Fruit fly (Drosophila melanogaster) whole organism, embryonic: ENCODE results near the gene SkpC.

ENCODE experiments used
- Abd-B ChIP-seq: fragments of 200-800 bp; sonication (Bioruptor generic); optimal IDR thresholded peaks from 2 replicates; lab custom pipeline; 2018; ENCODE audit warnings: missing biosample characterization, mild to moderate bottlenecking, missing genetic modification characterization, moderate library complexity
- B-H1 ChIP-seq: fragments of 200-800 bp; sonication (Bioruptor generic); IDR thresholded peaks from 3 replicates; pipeline ENCODE4 v1.3.6; 2022; ENCODE audit warnings: missing biosample characterization, missing genetic modification characterization
- CG10147 ChIP-seq: fragments of 200-800 bp; sonication (Bioruptor generic); optimal IDR thresholded peaks from 2 replicates; lab custom pipeline; 2019; ENCODE audit warnings: missing biosample characterization, mild to moderate bottlenecking, missing genetic modification characterization, moderate library complexity
- CG12299 ChIP-seq: fragments of 200-800 bp; sonication (Bioruptor generic); optimal IDR thresholded peaks from 2 replicates; lab custom pipeline; 2018; ENCODE audit warnings: missing biosample characterization, mild to moderate bottlenecking, missing genetic modification characterization
- CG17186 ChIP-seq: fragments of 200-800 bp; sonication (Bioruptor generic); optimal IDR thresholded peaks from 3 replicates; lab custom pipeline; 2017; ENCODE audit warnings: missing biosample characterization, missing genetic modification reagents, missing genetic modification characterization
- CG17568 ChIP-seq: fragments of 200-800 bp; sonication (Bioruptor generic); optimal IDR thresholded peaks from 2 replicates; lab custom pipeline; 2018; ENCODE audit warnings: missing biosample characterization, mild to moderate bottlenecking, missing genetic modification characterization, moderate library complexity
- CG2712 ChIP-seq: fragments of 200-800 bp; optimal IDR thresholded peaks from 3 replicates; lab custom pipeline; 2019; ENCODE audit warnings: missing biosample characterization, mild to moderate bottlenecking, missing genetic modification characterization, moderate library complexity
- CG31365 ChIP-seq: fragments of 200-800 bp; sonication (Bioruptor generic); optimal IDR thresholded peaks from 2 replicates; lab custom pipeline; 2018; ENCODE audit warnings: missing biosample characterization, mild to moderate bottlenecking, missing genetic modification characterization
- CG3726 ChIP-seq: fragments of 200-800 bp; sonication (Bioruptor generic); IDR thresholded peaks from 3 replicates; pipeline ENCODE4, ENCODE4 v1.3.6; 2022; ENCODE audit warnings: missing biosample characterization, missing genetic modification characterization
- CG43689 ChIP-seq: fragments of 200-800 bp; sonication (Bioruptor generic); IDR thresholded peaks from 2 replicates; pipeline ENCODE4 v1.3.6; 2022; ENCODE audit warnings: missing biosample characterization, missing genetic modification characterization
- CG4617 ChIP-seq: fragments of 200-800 bp; sonication (Bioruptor generic); optimal IDR thresholded peaks from 3 replicates; lab custom pipeline; 2016; ENCODE audit warnings: missing biosample characterization, missing genetic modification characterization, borderline replicate concordance
- CG6689 ChIP-seq: fragments of 200-800 bp; sonication (Bioruptor generic); IDR thresholded peaks from 2 replicates; pipeline ENCODE4 v1.3.6; 2022; ENCODE audit warnings: missing biosample characterization, missing genetic modification characterization
- CG8281 ChIP-seq: fragments of 200-800 bp; sonication (Bioruptor generic); optimal IDR thresholded peaks from 2 replicates; lab custom pipeline; 2018; ENCODE audit warnings: missing biosample characterization, mild to moderate bottlenecking, missing genetic modification characterization, moderate library complexity
- CG9727 ChIP-seq: fragments of 200-800 bp; sonication (Bioruptor generic); optimal IDR thresholded peaks from 3 replicates; lab custom pipeline; 2017; ENCODE audit warnings: missing biosample characterization, mild to moderate bottlenecking, missing genetic modification characterization
- CkIIα-i1 ChIP-seq: fragments of 200-800 bp; sonication (Bioruptor generic); IDR thresholded peaks from 2 replicates; pipeline ENCODE4 v1.3.6; 2022; ENCODE audit warnings: missing biosample characterization, missing genetic modification characterization
- Dll ChIP-seq: fragments of 200-800 bp; sonication (Bioruptor generic); IDR thresholded peaks from 4 replicates; pipeline ENCODE4 v1.3.6; 2022; ENCODE audit warnings: missing biosample characterization, missing genetic modification characterization; ENCODE audit not compliant: partially characterized antibody
- Elba2 ChIP-seq: fragments of 200-800 bp; sonication (Bioruptor generic); optimal IDR thresholded peaks from 3 replicates; lab custom pipeline; 2016; ENCODE audit warnings: missing biosample characterization, missing genetic modification characterization
- Gug ChIP-seq: fragments of 200-800 bp; sonication (Bioruptor generic); IDR thresholded peaks from 4 replicates; pipeline ENCODE4 v1.3.6; 2022; ENCODE audit warnings: missing biosample characterization, missing genetic modification characterization
- Hr3 ChIP-seq: fragments of 200-800 bp; sonication (Bioruptor generic); optimal IDR thresholded peaks from 3 replicates; lab custom pipeline; 2016; ENCODE audit warnings: missing biosample characterization, missing genetic modification characterization
- Nf-YC ChIP-seq: fragments of 200-800 bp; optimal IDR thresholded peaks from 3 replicates; lab custom pipeline; 2019; ENCODE audit warnings: missing biosample characterization, mild to moderate bottlenecking, missing genetic modification characterization, moderate library complexity
- NfI ChIP-seq: fragments of 200-800 bp; sonication (Bioruptor generic); optimal IDR thresholded peaks from 3 replicates; lab custom pipeline; 2018; ENCODE audit warnings: missing biosample characterization, mild to moderate bottlenecking, missing genetic modification characterization, moderate library complexity
- Ravus ChIP-seq: fragments of 200-800 bp; sonication (Bioruptor generic); IDR thresholded peaks from 2 replicates; pipeline ENCODE4 v1.3.6; 2022; ENCODE audit warnings: missing biosample characterization, missing genetic modification characterization
- Rfx ChIP-seq: fragments of 200-800 bp; sonication (Bioruptor generic); IDR thresholded peaks from 2 replicates; pipeline ENCODE4 v1.3.6; 2022; ENCODE audit warnings: missing biosample characterization, missing genetic modification characterization
- Scr ChIP-seq: fragments of 200-800 bp; sonication (Bioruptor generic); IDR thresholded peaks from 2 replicates; pipeline ENCODE4 v1.3.6; 2022; ENCODE audit warnings: missing biosample characterization, missing genetic modification characterization; ENCODE audit not compliant: partially characterized antibody
- Trl ChIP-seq, 3 experiments: fragments of >200 bp in 2 of 3; fragments of 200-800 bp in 1 of 3; sonication (Bioruptor generic) in 1 of 3; optimal IDR thresholded peaks; 2 replicates in 1 of 3; 3 replicates in 2 of 3; lab custom pipeline; 2016 to 2017; ENCODE audit warnings: missing biosample characterization in 1 of 3, missing genetic modification characterization in 1 of 3
- Xbp1 ChIP-seq: fragments of 200-800 bp; sonication (Bioruptor generic); optimal IDR thresholded peaks from 3 replicates; lab custom pipeline; 2016; ENCODE audit warnings: missing biosample characterization, mild to moderate bottlenecking, missing genetic modification characterization
- YL-1 ChIP-seq: fragments of 200-800 bp; sonication (Bioruptor generic); optimal IDR thresholded peaks from 3 replicates; lab custom pipeline; 2017; ENCODE audit warnings: missing biosample characterization, mild to moderate bottlenecking, missing genetic modification characterization
- bcd ChIP-seq: fragments of 200-800 bp; sonication (Bioruptor generic); optimal IDR thresholded peaks from 2 replicates; lab custom pipeline; 2017; ENCODE audit warnings: missing biosample characterization, mild to moderate bottlenecking, missing genetic modification characterization
- cas ChIP-seq: fragments of 200-800 bp; sonication (Bioruptor generic); IDR thresholded peaks from 2 replicates; pipeline ENCODE4 v1.3.6; 2022; ENCODE audit warnings: missing biosample characterization, missing genetic modification characterization
- cato ChIP-seq: fragments of 200-800 bp; sonication (Bioruptor generic); optimal IDR thresholded peaks from 2 replicates; lab custom pipeline; 2016; ENCODE audit warnings: missing biosample characterization, missing genetic modification characterization, borderline replicate concordance
- crc ChIP-seq: fragments of 200-800 bp; sonication (Bioruptor generic); optimal IDR thresholded peaks from 2 replicates; lab custom pipeline; 2016; ENCODE audit warnings: missing biosample characterization, missing genetic modification characterization
- dm ChIP-seq: fragments of 200-800 bp; sonication (Bioruptor generic); optimal IDR thresholded peaks from 3 replicates; lab custom pipeline; 2016; ENCODE audit warnings: missing biosample characterization, missing genetic modification characterization
- gt ChIP-seq: fragments of 200-800 bp; sonication (Bioruptor generic); IDR thresholded peaks from 2 replicates; pipeline ENCODE4 v1.3.6; 2022; ENCODE audit warnings: missing biosample characterization, missing genetic modification characterization
- hb ChIP-seq: fragments of 200-800 bp; sonication (Bioruptor generic); IDR thresholded peaks from 3 replicates; pipeline ENCODE4 v1.3.6; 2022; ENCODE audit warnings: missing biosample characterization, missing genetic modification characterization; ENCODE audit not compliant: partially characterized antibody
- ind ChIP-seq: fragments of 200-800 bp; sonication (Bioruptor generic); optimal IDR thresholded peaks from 3 replicates; lab custom pipeline; 2016; ENCODE audit warnings: missing biosample characterization, missing genetic modification characterization
- jumu ChIP-seq: fragments of 200-800 bp; sonication (Bioruptor generic); optimal IDR thresholded peaks from 3 replicates; lab custom pipeline; 2016; ENCODE audit warnings: missing biosample characterization, missing genetic modification characterization
- mirr ChIP-seq: fragments of 200-800 bp; sonication (Bioruptor generic); optimal IDR thresholded peaks from 3 replicates; lab custom pipeline; 2018; ENCODE audit warnings: missing biosample characterization, mild to moderate bottlenecking, missing genetic modification characterization
- nau ChIP-seq: fragments of 200-800 bp; sonication (Bioruptor generic); optimal IDR thresholded peaks from 3 replicates; lab custom pipeline; 2017; ENCODE audit warnings: missing biosample characterization, mild to moderate bottlenecking, missing genetic modification characterization, missing genetic modification reagents
- org-1 ChIP-seq: fragments of 200-800 bp; sonication (Bioruptor generic); optimal IDR thresholded peaks from 2 replicates; lab custom pipeline; 2017; ENCODE audit warnings: missing biosample characterization, missing genetic modification characterization
- pan ChIP-seq, 4 experiments: fragments of >200 bp in 3 of 4; fragments of 200-800 bp in 1 of 4; sonication (Bioruptor generic) in 1 of 4; optimal IDR thresholded peaks in 3 of 4; IDR thresholded peaks in 1 of 4; 2 replicates each; pipeline versions ENCODE4 v1.3.6 to Lab custom; 2017 to 2022; ENCODE audit warnings: missing biosample characterization in 2 of 4, missing genetic modification characterization in 2 of 4, mixed read lengths in 1 of 4
- pfk ChIP-seq: fragments of 200-800 bp; sonication (Bioruptor generic); optimal IDR thresholded peaks from 2 replicates; lab custom pipeline; 2018; ENCODE audit warnings: missing biosample characterization, mild to moderate bottlenecking, missing genetic modification characterization, moderate library complexity
- pros ChIP-seq: fragments of 200-800 bp; sonication (Bioruptor generic); optimal IDR thresholded peaks from 3 replicates; lab custom pipeline; 2019; ENCODE audit warnings: missing biosample characterization, mild to moderate bottlenecking, missing genetic modification characterization, moderate library complexity
- ro ChIP-seq: fragments of 200-800 bp; sonication (Bioruptor generic); IDR thresholded peaks from 2 replicates; pipeline ENCODE4 v1.3.6; 2022; ENCODE audit warnings: missing biosample characterization, missing genetic modification characterization
- slbo ChIP-seq: fragments of 200-800 bp; sonication (Bioruptor generic); IDR thresholded peaks from 2 replicates; pipeline ENCODE4 v1.3.6; 2022; ENCODE audit warnings: missing biosample characterization, missing genetic modification characterization
- sob ChIP-seq: fragments of 200-800 bp; sonication (Bioruptor generic); IDR thresholded peaks from 2 replicates; pipeline ENCODE4 v1.3.6; 2022; ENCODE audit warnings: missing biosample characterization, missing genetic modification characterization
- sqz ChIP-seq: fragments of 200-800 bp; sonication (Bioruptor generic); optimal IDR thresholded peaks from 3 replicates; lab custom pipeline; 2018; ENCODE audit warnings: missing biosample characterization, mild to moderate bottlenecking, missing genetic modification characterization
- ssp ChIP-seq: fragments of 200-800 bp; sonication (Bioruptor generic); IDR thresholded peaks from 2 replicates; pipeline ENCODE4 v1.3.6; 2022; ENCODE audit warnings: missing biosample characterization, missing genetic modification characterization
- stwl ChIP-seq: fragments of 200-800 bp; sonication (Bioruptor generic); optimal IDR thresholded peaks from 3 replicates; lab custom pipeline; 2018; ENCODE audit warnings: missing biosample characterization, mild to moderate bottlenecking, missing genetic modification characterization, moderate library complexity
- ttk ChIP-seq: fragments of 200-800 bp; sonication (Bioruptor generic); IDR thresholded peaks from 2 replicates; pipeline ENCODE4 v2.1.2; 2022; ENCODE audit warnings: missing biosample characterization, missing genetic modification characterization

The SkpC gene

dm6 chrX:19769821-19770519, 45.9 kb upstream of the SkpC start (continued):
- peak; percentile 28 for TF ChIP-seq sqz (GFP tag; lab: Kevin White, UChicago)
- no peak for TF ChIP-seq Trl (optimal IDR thresholded peaks at IDR 0.05; lab: Kevin White, UChicago)
- peak; percentile 37 for TF ChIP-seq Trl (GFP tag; optimal IDR thresholded peaks at IDR 0.05; lab: Kevin White, UChicago)
- TF ChIP-seq NfI (GFP tag; lab: Kevin White, UChicago): no peak
- peak; percentile 31; the same call in 1 of the 2 replicates for TF ChIP-seq slbo (GFP tag; lab: Robert Waterston, UW)
- no peak for TF ChIP-seq dm (GFP tag; lab: Kevin White, UChicago)
- TF ChIP-seq CG10147 (GFP tag; lab: Kevin White, UChicago): no peak
- no peak for TF ChIP-seq Abd-B (GFP tag; lab: Kevin White, UChicago)
- peak; percentile 26 for TF ChIP-seq org-1 (GFP tag; lab: Kevin White, UChicago)
- TF ChIP-seq Xbp1 (GFP tag; lab: Kevin White, UChicago): peak; percentile 8
- no peak for TF ChIP-seq mirr (GFP tag; lab: Kevin White, UChicago)
- no peak for TF ChIP-seq jumu
- no peak for TF ChIP-seq gt
- no peak for TF ChIP-seq Dll (GFP tag; lab: Robert Waterston, UW)
- no peak for TF ChIP-seq sob
- no peak for TF ChIP-seq pfk (GFP tag; lab: Kevin White, UChicago)
- TF ChIP-seq Ravus: no peak
- no peak for TF ChIP-seq crc
- TF ChIP-seq CG17568 (GFP tag; lab: Kevin White, UChicago): no peak
- TF ChIP-seq B-H1 (GFP tag; lab: Robert Waterston, UW): no peak
- no peak for TF ChIP-seq CG8281 (tag; lab: Kevin White, UChicago)
- TF ChIP-seq YL-1 (GFP tag; lab: Kevin White, UChicago): no peak
- TF ChIP-seq cas: no peak
- TF ChIP-seq Rfx (GFP tag; lab: Robert Waterston, UW): no peak
- TF ChIP-seq bcd (GFP tag; lab: Kevin White, UChicago): peak; percentile 13
- no peak for TF ChIP-seq Scr (GFP tag; lab: Robert Waterston, UW)
- TF ChIP-seq Nf-YC (tag; lab: Kevin White, UChicago): no peak
- no peak for TF ChIP-seq CG4617 (GFP tag; lab: Kevin White, UChicago)
- TF ChIP-seq CG31365 (tag; lab: Kevin White, UChicago): no peak
- TF ChIP-seq CG3726 (GFP tag; lab: Robert Waterston, UW): no peak
- no peak for TF ChIP-seq hb (GFP tag; lab: Robert Waterston, UW)
- TF ChIP-seq CG6689: peak; percentile 61
- TF ChIP-seq ind (GFP tag; lab: Kevin White, UChicago): no peak
- peak; percentile 20 for TF ChIP-seq stwl (tag; lab: Kevin White, UChicago)
- no peak for TF ChIP-seq Gug (GFP tag; lab: Robert Waterston, UW)
- TF ChIP-seq CG43689 (GFP tag; lab: Robert Waterston, UW): no peak
- no peak for TF ChIP-seq Hr3
- 0 out of 2 replicates have a peak, but pooled peaks have one; percentile 10 for TF ChIP-seq ro (GFP tag; lab: Robert Waterston, UW)
- no peak for TF ChIP-seq pan (optimal IDR thresholded peaks at IDR 0.05; lab: Kevin White, UChicago)
- no peak for TF ChIP-seq pan (GFP tag; optimal IDR thresholded peaks at IDR 0.05 in 1 of 2, IDR thresholded peaks at IDR 0.05 in 1 of 2)
- no peak for TF ChIP-seq Elba2 (GFP tag; lab: Kevin White, UChicago)
- peak; percentile 71 for TF ChIP-seq CG9727 (GFP tag; lab: Kevin White, UChicago)
- no peak for TF ChIP-seq ttk (GFP tag; lab: Robert Waterston, UW)
- no peak for TF ChIP-seq nau (GFP tag; lab: Kevin White, UChicago)
- no peak for TF ChIP-seq CkIIα-i1 (GFP tag; lab: Robert Waterston, UW)
- no peak for TF ChIP-seq CG12299 (tag; lab: Kevin White, UChicago)
- TF ChIP-seq pros (GFP tag; lab: Kevin White, UChicago): peak; percentile 71
- no peak for TF ChIP-seq cato
- TF ChIP-seq CG17186 (GFP tag; lab: Kevin White, UChicago): no peak
- TF ChIP-seq ssp: 0 out of 2 replicates have a peak, but pooled peaks have one; percentile 18
- TF ChIP-seq CG2712 (tag; lab: Kevin White, UChicago): peak; percentile 74
